Worm (Caenorhabditis elegans) whole organism, late embryonic: Measurements from ENCODE around the gene idpp-16.

ENCODE experiments used
- K02D7.2 ChIP-seq: sonication (generic microtip); optimal IDR thresholded peaks from 2 replicates; lab custom pipeline; 2017; ENCODE audit warnings: mild to moderate bottlenecking, missing genetic modification characterization, missing compliant biosample characterization
- ahr-1 ChIP-seq: sonication (generic microtip); optimal IDR thresholded peaks from 2 replicates; lab custom pipeline; 2016; ENCODE audit warnings: missing genetic modification characterization, missing compliant biosample characterization
- fax-1 ChIP-seq: sonication (generic microtip); optimal IDR thresholded peaks from 2 replicates; lab custom pipeline; 2016; ENCODE audit warnings: missing genotype, missing genetic modification characterization, missing compliant biosample characterization
- fkh-10 ChIP-seq: fragments of 150-350 bp; optimal IDR thresholded peaks from 2 replicates; lab custom pipeline; 2014; ENCODE audit warnings: missing biosample characterization, missing genetic modification reagents, missing genetic modification characterization
- lim-6 ChIP-seq: sonication (generic microtip); optimal IDR thresholded peaks from 2 replicates; lab custom pipeline; 2016; ENCODE audit warnings: missing genetic modification characterization, missing compliant biosample characterization
- nfya-1 ChIP-seq: sonication (generic microtip); optimal IDR thresholded peaks from 2 replicates; lab custom pipeline; 2017; ENCODE audit warnings: missing genetic modification characterization, mild to moderate bottlenecking, missing compliant biosample characterization, antibody characterized with exemption, moderate library complexity
- odd-2 ChIP-seq: sonication (generic microtip); optimal IDR thresholded peaks from 2 replicates; lab custom pipeline; 2017; ENCODE audit warnings: antibody characterized with exemption, mild to moderate bottlenecking, missing genetic modification characterization, missing compliant biosample characterization
- pqm-1 ChIP-seq: sonication (generic microtip); optimal IDR thresholded peaks from 2 replicates; lab custom pipeline; 2016; ENCODE audit warnings: missing genetic modification characterization, missing compliant biosample characterization
- sox-4 ChIP-seq: sonication (generic microtip); optimal IDR thresholded peaks from 2 replicates; lab custom pipeline; 2017; ENCODE audit warnings: mild to moderate bottlenecking, missing genetic modification characterization, inconsistent platforms, missing compliant biosample characterization
- unc-42 ChIP-seq: sonication (generic microtip); optimal IDR thresholded peaks from 2 replicates; lab custom pipeline; 2016; ENCODE audit warnings: missing genotype, missing genetic modification characterization, missing compliant biosample characterization
- unc-55 ChIP-seq: sonication (generic microtip); optimal IDR thresholded peaks from 2 replicates; lab custom pipeline; 2017; ENCODE audit warnings: missing biosample characterization, missing genetic modification reagents, missing genetic modification characterization
- unc-86 ChIP-seq: sonication (generic microtip); optimal IDR thresholded peaks from 2 replicates; lab custom pipeline; 2016; ENCODE audit warnings: missing genetic modification characterization, missing compliant biosample characterization

- no peak for TF ChIP-seq nfya-1 (tag; lab: Kevin White, UChicago)
- no peak for TF ChIP-seq lim-6
- no peak for TF ChIP-seq unc-55 (GFP tag; lab: Kevin White, UChicago)
- no peak for TF ChIP-seq fkh-10
- TF ChIP-seq ahr-1 (tag; lab: Kevin White, UChicago) = no peak
- TF ChIP-seq unc-86 = no peak
- TF ChIP-seq K02D7.2 (tag; lab: Kevin White, UChicago) = no peak
- TF ChIP-seq pqm-1 (tag; lab: Kevin White, UChicago) = no peak
- TF ChIP-seq fax-1 = no peak
- no peak for TF ChIP-seq unc-42
- no peak for TF ChIP-seq sox-4 (tag; lab: Kevin White, UChicago)
- TF ChIP-seq odd-2 (tag; lab: Kevin White, UChicago) = no peak
These were observed 7.5 kb downstream of the idpp-16 start, which contains the start of gene srx-84 for ce11 chrV:11598807-11599206.
